Worm (Caenorhabditis elegans): ENCODE data around the gene F16F9.1.

The F16F9.1 gene

ce11 chrX:8423633-8424032, 22.6 kb upstream of the F16F9.1 start, which contains the start of gene tth-1:
Gene tth-1 (minus strand): TSS chrX:8423733.
- no peak for TF ChIP-seq nhr-12 (tag; optimal IDR thresholded peaks at IDR 0.05)
- no peak for TF ChIP-seq alr-1 (tag; optimal IDR thresholded peaks at IDR 0.05)
- no peak for TF ChIP-seq lsy-2 (tag; optimal IDR thresholded peaks at IDR 0.05)
- no peak for TF ChIP-seq ZK546.5 (tag; optimal IDR thresholded peaks at IDR 0.05)
- TF ChIP-seq sma-9 (GFP tag; optimal IDR thresholded peaks at IDR 0.05), result no peak
- TF ChIP-seq sma-9 (tag; optimal IDR thresholded peaks at IDR 0.05), result no peak
- no peak for TF ChIP-seq gmeb-1 (tag; optimal IDR thresholded peaks at IDR 0.05)
- TF ChIP-seq unc-39 (tag; optimal IDR thresholded peaks at IDR 0.05), result no peak
- TF ChIP-seq lin-39 (tag; optimal IDR thresholded peaks at IDR 0.05), result no peak
- no peak for TF ChIP-seq mdl-1 (tag; optimal IDR thresholded peaks at IDR 0.05)
- no peak for TF ChIP-seq elt-3 (tag; optimal IDR thresholded peaks at IDR 0.05)
- TF ChIP-seq nhr-6 (tag; optimal IDR thresholded peaks at IDR 0.05), result no peak
- TF ChIP-seq R02D3.7 (tag; optimal IDR thresholded peaks at IDR 0.05), result no peak

- TF ChIP-seq fos-1 (tag; optimal IDR thresholded peaks at IDR 0.05) (no peak), mab-5 (tag; optimal IDR thresholded peaks at IDR 0.05) (no peak), mdl-1 (tag; optimal IDR thresholded peaks at IDR 0.05) (no peak), C34F6.9 (tag; optimal IDR thresholded peaks at IDR 0.05) (no peak), ZK546.5 (tag; optimal IDR thresholded peaks at IDR 0.05) (no peak), mbf-1 (tag; optimal IDR thresholded peaks at IDR 0.05) (no peak), unc-62 (GFP tag; optimal IDR thresholded peaks at IDR 0.05) (no peak), egl-27 (tag; optimal IDR thresholded peaks at IDR 0.05) (no peak), R02D3.7 (tag; optimal IDR thresholded peaks at IDR 0.05) (no peak), lin-13 (GFP tag; optimal IDR thresholded peaks at IDR 0.05) (no peak), nhr-25 (tag; optimal IDR thresholded peaks at IDR 0.05) (no peak), lin-39 (tag; optimal IDR thresholded peaks at IDR 0.05) (no peak), sma-3 (GFP tag; optimal IDR thresholded peaks at IDR 0.05) (no peak), ama-1 (optimal IDR thresholded peaks at IDR 0.05) (no peak), F13H6.1 (tag; optimal IDR thresholded peaks at IDR 0.05) (no peak), zag-1 (tag; optimal IDR thresholded peaks at IDR 0.05) (no peak), ceh-16 (tag; optimal IDR thresholded peaks at IDR 0.05) (no peak)
Measured at ce11 chrX:8424286-8424685, 21.9 kb upstream of the F16F9.1 start.

ce11 chrX:8426160-8426712, 20.0 kb upstream of the F16F9.1 start:
- TF ChIP-seq fos-1 (tag; optimal IDR thresholded peaks at IDR 0.05), result no peak

ce11 chrX:8428319-8428888, 17.8 kb upstream of the F16F9.1 start, which contains the start of gene F08F1.3:
Gene F08F1.3 (plus strand): TSS chrX:8428838.
- TF ChIP-seq nhr-11 (tag; optimal IDR thresholded peaks at IDR 0.05), result no peak
- TF ChIP-seq fos-1 (tag; optimal IDR thresholded peaks at IDR 0.05), result peak; percentile 42
- no peak for TF ChIP-seq blmp-1 (tag; optimal IDR thresholded peaks at IDR 0.05; ENCODE audit: insufficient read depth)
- TF ChIP-seq ama-1 (optimal IDR thresholded peaks at IDR 0.05), result no peak
- TF ChIP-seq unc-62 (GFP tag; optimal IDR thresholded peaks at IDR 0.05), result no peak
- no peak for TF ChIP-seq sma-3 (GFP tag; optimal IDR thresholded peaks at IDR 0.05)

- TF ChIP-seq peb-1 (tag; optimal IDR thresholded peaks at IDR 0.05), result no peak
- TF ChIP-seq unc-55 (GFP tag; optimal IDR thresholded peaks at IDR 0.05), result no peak
- no peak for TF ChIP-seq mbf-1 (tag; optimal IDR thresholded peaks at IDR 0.05)
- TF ChIP-seq nhr-12 (tag; optimal IDR thresholded peaks at IDR 0.05), result no peak
- TF ChIP-seq ama-1 (optimal IDR thresholded peaks at IDR 0.05), result no peak
- TF ChIP-seq blmp-1 (tag; optimal IDR thresholded peaks at IDR 0.05; ENCODE audit: insufficient read depth), result no peak
- no peak for TF ChIP-seq nhr-21 (tag; optimal IDR thresholded peaks at IDR 0.05)
- no peak for TF ChIP-seq C34F6.9 (tag; optimal IDR thresholded peaks at IDR 0.05)
- TF ChIP-seq R02D3.7 (tag; optimal IDR thresholded peaks at IDR 0.05), result no peak
- TF ChIP-seq ceh-82 (tag; optimal IDR thresholded peaks at IDR 0.05), result no peak
- TF ChIP-seq lsy-2 (tag; optimal IDR thresholded peaks at IDR 0.05), result no peak
- TF ChIP-seq ztf-1 (GFP tag; conservative IDR thresholded peaks at IDR 0.05), result no peak
- no peak for TF ChIP-seq nhr-11 (tag; optimal IDR thresholded peaks at IDR 0.05)
- TF ChIP-seq lin-13 (GFP tag; optimal IDR thresholded peaks at IDR 0.05), result no peak
- TF ChIP-seq mdl-1 (tag; optimal IDR thresholded peaks at IDR 0.05), result no peak
- TF ChIP-seq fos-1 (tag; optimal IDR thresholded peaks at IDR 0.05), result no peak
- no peak for TF ChIP-seq ztf-11 (tag; optimal IDR thresholded peaks at IDR 0.05)
- no peak for TF ChIP-seq lin-39 (tag; optimal IDR thresholded peaks at IDR 0.05)
- TF ChIP-seq Y55F3AM.14 (GFP tag; optimal IDR thresholded peaks at IDR 0.05), result no peak
Measured at ce11 chrX:8429503-8429902, 16.7 kb upstream of the F16F9.1 start.

Data from whole organism, L2 larva.